Worm (Caenorhabditis elegans): ENCODE results near the gene best-23.

Gene best-23

DNA sequence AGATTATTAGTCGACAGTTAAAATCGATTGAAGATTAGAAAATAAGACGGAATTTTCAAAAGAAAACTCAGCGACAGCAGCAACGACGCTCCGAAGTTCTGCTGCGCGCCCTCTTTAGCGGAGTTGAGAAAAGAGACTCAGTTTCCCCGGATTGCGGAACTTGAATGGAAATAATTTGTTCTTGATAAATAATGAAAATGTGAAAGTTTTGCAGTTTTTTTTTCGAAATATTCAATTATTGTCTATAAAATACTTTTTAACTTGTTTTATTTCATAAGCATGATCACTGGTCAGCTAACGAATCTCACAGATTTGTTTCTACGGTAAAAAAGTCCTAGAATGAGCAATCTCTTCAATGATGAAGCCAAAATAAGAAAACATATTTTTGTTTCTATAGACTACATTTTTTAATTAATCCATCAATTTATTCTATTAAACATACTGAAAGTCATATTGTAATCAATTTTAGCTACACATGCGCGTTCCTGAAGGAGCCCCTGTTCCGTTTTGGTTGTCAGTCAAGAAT is 49.8 kb downstream of the best-23 start, which contains the start of the genes cec-3 and T09A5.15 (continued):
- TF ChIP-seq zip-4 (GFP tag; optimal IDR thresholded peaks at IDR 0.05) (no peak), nhr-84 (tag; optimal IDR thresholded peaks at IDR 0.05) (no peak), egl-27 (tag; optimal IDR thresholded peaks at IDR 0.05) (no peak), fkh-4 (tag; optimal IDR thresholded peaks at IDR 0.05; ENCODE audit: borderline replicate concordance) (no peak), sox-4 (tag; optimal IDR thresholded peaks at IDR 0.05) (no peak), lin-35 (GFP tag; optimal IDR thresholded peaks at IDR 0.05) (peak; percentile 40 to 71), ama-1 (optimal IDR thresholded peaks at IDR 0.05) (no peak), fkh-8 (tag; optimal IDR thresholded peaks at IDR 0.05) (peak; percentile 51), lin-39 (tag; optimal IDR thresholded peaks at IDR 0.05) (no peak), pax-3 (tag; optimal IDR thresholded peaks at IDR 0.05) (peak; percentile 56), snpc-4 (tag; optimal IDR thresholded peaks at IDR 0.05) (no peak), lin-14 (GFP tag; optimal IDR thresholded peaks at IDR 0.05) (peak; percentile 56), C34B4.2 (tag; optimal IDR thresholded peaks at IDR 0.05) (no peak), ces-1 (GFP tag; optimal IDR thresholded peaks at IDR 0.05) (no peak), nhr-85 (tag) (peak; percentile 40), xbp-1 (tag; optimal IDR thresholded peaks at IDR 0.05) (peak; percentile 56), blmp-1 (tag; optimal IDR thresholded peaks at IDR 0.05) (peak; percentile 36), efl-3 (GFP tag; optimal IDR thresholded peaks at IDR 0.05) (no peak), ceh-88 (GFP tag; IDR thresholded peaks at IDR 0.05) (peak; percentile 48; the same call in 1 of the 2 replicates), nhr-90 (tag; optimal IDR thresholded peaks at IDR 0.05; ENCODE audit: poor library complexity) (peak; percentile 65)

- TF ChIP-seq lin-13 (GFP tag; optimal IDR thresholded peaks at IDR 0.05) (no peak), nhr-19 (GFP tag; conservative IDR thresholded peaks at IDR 0.05) (no peak), pax-3 (tag; optimal IDR thresholded peaks at IDR 0.05) (no peak), mep-1 (tag; optimal IDR thresholded peaks at IDR 0.05) (no peak), hpl-2 (GFP tag; optimal IDR thresholded peaks at IDR 0.05) (no peak), nhr-85 (tag) (no peak), sptf-1 (tag; optimal IDR thresholded peaks at IDR 0.05) (no peak), skn-1 (tag; optimal IDR thresholded peaks at IDR 0.05) (no peak), unc-98 (GFP tag; IDR thresholded peaks at IDR 0.05) (no peak), unc-130 (tag; optimal IDR thresholded peaks at IDR 0.05) (no peak), lsy-2 (tag; optimal IDR thresholded peaks at IDR 0.05) (no peak), lin-35 (GFP tag; optimal IDR thresholded peaks at IDR 0.05) (no peak), unc-86 (tag; optimal IDR thresholded peaks at IDR 0.05) (no peak), xbp-1 (tag; optimal IDR thresholded peaks at IDR 0.05) (no peak), jun-1 (tag; optimal IDR thresholded peaks at IDR 0.05) (no peak)
These were observed 51.8 kb downstream of the best-23 start, which contains the start of gene mdmh-35 for ce11 chrII:7855619-7856018. TSS of gene mdmh-35 (minus strand) at chrII:7855719.

ce11 chrII:7854942-7855341 is 52.4 kb downstream of the best-23 start, which contains the start of gene mdt-10:
TSS of gene mdt-10 (minus strand) at chrII:7855042.
- TF ChIP-seq ceh-90 (tag; optimal IDR thresholded peaks at IDR 0.05) (no peak), nhr-47 (tag; optimal IDR thresholded peaks at IDR 0.05) (no peak), isw-1 (GFP tag; IDR thresholded peaks at IDR 0.05) (no peak), ztf-11 (tag; optimal IDR thresholded peaks at IDR 0.05) (no peak), dsc-1 (tag; optimal IDR thresholded peaks at IDR 0.05) (no peak), aha-1 (tag; optimal IDR thresholded peaks at IDR 0.05) (no peak), ceh-63 (GFP tag; optimal IDR thresholded peaks at IDR 0.05) (no peak), efl-3 (GFP tag; optimal IDR thresholded peaks at IDR 0.05) (no peak), ztf-4 (tag; optimal IDR thresholded peaks at IDR 0.05) (no peak)
